Fruit fly (Drosophila melanogaster) whole organism, embryonic: ENCODE data around the gene ND-B17.

ENCODE experiments used
- C15 ChIP-seq: fragments of 200-800 bp; sonication (Bioruptor generic); IDR thresholded peaks from 3 replicates; pipeline ENCODE4 v1.3.6; 2022; ENCODE audit warnings: missing biosample characterization, missing genetic modification characterization
- CG10267 ChIP-seq: fragments of 200-800 bp; sonication (Bioruptor generic); optimal IDR thresholded peaks from 2 replicates; lab custom pipeline; 2018; ENCODE audit warnings: missing biosample characterization, mild to moderate bottlenecking, missing genetic modification characterization, moderate library complexity
- CG10959 ChIP-seq: fragments of 200-800 bp; sonication (Bioruptor generic); IDR thresholded peaks from 2 replicates; pipeline ENCODE4 v1.3.6; 2022; ENCODE audit warnings: missing biosample characterization, missing genetic modification characterization
- CG1233 ChIP-seq: fragments of 200-800 bp; sonication (Bioruptor generic); optimal IDR thresholded peaks from 4 replicates; lab custom pipeline; 2018; ENCODE audit warnings: missing biosample characterization, mild to moderate bottlenecking, missing genetic modification characterization
- CG12769 ChIP-seq: fragments of 200-800 bp; sonication (Bioruptor generic); optimal IDR thresholded peaks from 2 replicates; lab custom pipeline; 2019; ENCODE audit warnings: missing biosample characterization, mild to moderate bottlenecking, missing genetic modification characterization, moderate library complexity
- CG16813 ChIP-seq: fragments of 200-800 bp; sonication (Bioruptor generic); IDR thresholded peaks from 3 replicates; pipeline ENCODE4 v1.3.6; 2022; ENCODE audit warnings: missing biosample characterization, missing genetic modification characterization; ENCODE audit not compliant: partially characterized antibody
- CG18262 ChIP-seq: fragments of 200-800 bp; optimal IDR thresholded peaks from 3 replicates; lab custom pipeline; 2019; ENCODE audit warnings: missing biosample characterization, mild to moderate bottlenecking, missing genetic modification characterization, moderate library complexity
- CG3163 ChIP-seq: fragments of 200-800 bp; sonication (Bioruptor generic); optimal IDR thresholded peaks from 3 replicates; lab custom pipeline; 2016; ENCODE audit warnings: missing biosample characterization, missing genetic modification characterization
- CG34224 ChIP-seq: fragments of 200-800 bp; sonication (Bioruptor generic); IDR thresholded peaks from 3 replicates; pipeline ENCODE4 v1.3.6; 2022; ENCODE audit warnings: missing biosample characterization, missing genetic modification characterization; ENCODE audit not compliant: partially characterized antibody
- CG42726 ChIP-seq: fragments of 200-800 bp; sonication (Bioruptor generic); IDR thresholded peaks from 2 replicates; pipeline ENCODE4 v1.3.6; 2022; ENCODE audit warnings: missing biosample characterization, missing genetic modification characterization; ENCODE audit not compliant: partially characterized antibody
- CG4617 ChIP-seq: fragments of 200-800 bp; sonication (Bioruptor generic); optimal IDR thresholded peaks from 3 replicates; lab custom pipeline; 2016; ENCODE audit warnings: missing biosample characterization, missing genetic modification characterization, borderline replicate concordance
- CG7839 ChIP-seq: fragments of 200-800 bp; sonication (Bioruptor generic); optimal IDR thresholded peaks from 3 replicates; lab custom pipeline; 2018; ENCODE audit warnings: missing biosample characterization, mild to moderate bottlenecking, missing genetic modification characterization, moderate library complexity
- CG9727 ChIP-seq: fragments of 200-800 bp; sonication (Bioruptor generic); optimal IDR thresholded peaks from 3 replicates; lab custom pipeline; 2017; ENCODE audit warnings: missing biosample characterization, mild to moderate bottlenecking, missing genetic modification characterization
- D19A ChIP-seq: fragments of 200-800 bp; optimal IDR thresholded peaks from 3 replicates; lab custom pipeline; 2019; ENCODE audit warnings: missing biosample characterization, mild to moderate bottlenecking, missing genetic modification characterization, moderate library complexity
- Dip2 ChIP-seq: fragments of 200-800 bp; sonication (Bioruptor generic); IDR thresholded peaks from 2 replicates; pipeline ENCODE4 v1.3.6; 2022; ENCODE audit warnings: missing biosample characterization, missing genetic modification characterization
- Dll ChIP-seq: fragments of 200-800 bp; sonication (Bioruptor generic); IDR thresholded peaks from 4 replicates; pipeline ENCODE4 v1.3.6; 2022; ENCODE audit warnings: missing biosample characterization, missing genetic modification characterization; ENCODE audit not compliant: partially characterized antibody
- ERR ChIP-seq: fragments of 200-800 bp; sonication (Bioruptor generic); optimal IDR thresholded peaks from 2 replicates; lab custom pipeline; 2016; ENCODE audit warnings: missing biosample characterization, missing genetic modification characterization
- Ets65A ChIP-seq: fragments of 200-800 bp; sonication (Bioruptor generic); peaks from one replicate; lab custom pipeline; 2016; ENCODE audit warnings: missing biosample characterization, missing genetic modification characterization
- Ets97D ChIP-seq: fragments of 200-800 bp; sonication (Bioruptor generic); optimal IDR thresholded peaks from 3 replicates; lab custom pipeline; 2016; ENCODE audit warnings: missing biosample characterization, missing genetic modification characterization
- HLH4C ChIP-seq: fragments of 200-800 bp; sonication (Bioruptor generic); IDR thresholded peaks from 3 replicates; pipeline ENCODE4 v1.3.6; 2022; ENCODE audit warnings: missing biosample characterization, missing genetic modification characterization; ENCODE audit not compliant: partially characterized antibody
- Myb ChIP-seq: fragments of 200-800 bp; sonication (Bioruptor generic); optimal IDR thresholded peaks from 2 replicates; lab custom pipeline; 2016; ENCODE audit warnings: missing biosample characterization, missing genetic modification characterization
- NC2α ChIP-seq: fragments of 200-800 bp; sonication (Bioruptor generic); optimal IDR thresholded peaks from 2 replicates; lab custom pipeline; 2016; ENCODE audit warnings: missing biosample characterization, missing genetic modification characterization
- NK7.1 ChIP-seq: fragments of 200-800 bp; sonication (Bioruptor generic); optimal IDR thresholded peaks from 3 replicates; lab custom pipeline; 2016; ENCODE audit warnings: missing biosample characterization, missing genetic modification characterization
- Nf-YB ChIP-seq: fragments of 200-800 bp; sonication (Bioruptor generic); optimal IDR thresholded peaks from 3 replicates; lab custom pipeline; 2019; ENCODE audit warnings: missing biosample characterization, mild to moderate bottlenecking, missing genetic modification characterization, moderate library complexity
- Opbp ChIP-seq: fragments of 200-800 bp; sonication (Bioruptor generic); IDR thresholded peaks from 3 replicates; pipeline ENCODE4 v1.3.6; 2022; ENCODE audit warnings: missing biosample characterization, missing genetic modification characterization; ENCODE audit not compliant: partially characterized antibody
- Ravus ChIP-seq: fragments of 200-800 bp; sonication (Bioruptor generic); IDR thresholded peaks from 2 replicates; pipeline ENCODE4 v1.3.6; 2022; ENCODE audit warnings: missing biosample characterization, missing genetic modification characterization
- YL-1 ChIP-seq: fragments of 200-800 bp; sonication (Bioruptor generic); optimal IDR thresholded peaks from 3 replicates; lab custom pipeline; 2017; ENCODE audit warnings: missing biosample characterization, mild to moderate bottlenecking, missing genetic modification characterization
- bowl ChIP-seq: fragments of 200-800 bp; sonication (Bioruptor generic); IDR thresholded peaks from 2 replicates; pipeline ENCODE4 v1.3.6; 2022; ENCODE audit warnings: missing biosample characterization, missing genetic modification characterization
- cato ChIP-seq: fragments of 200-800 bp; sonication (Bioruptor generic); optimal IDR thresholded peaks from 2 replicates; lab custom pipeline; 2016; ENCODE audit warnings: missing biosample characterization, missing genetic modification characterization, borderline replicate concordance
- crp ChIP-seq, 2 experiments: fragments of 200-800 bp; sonication (Bioruptor generic); optimal IDR thresholded peaks; 2 replicates in 1 of 2; 3 replicates in 1 of 2; lab custom pipeline; 2017; ENCODE audit warnings: missing biosample characterization in 2 of 2, missing genetic modification characterization in 2 of 2, mild to moderate bottlenecking in 1 of 2, moderate library complexity in 1 of 2
- dysf ChIP-seq: fragments of 200-800 bp; sonication (Bioruptor generic); IDR thresholded peaks from 3 replicates; pipeline ENCODE4 v1.3.6; 2022; ENCODE audit warnings: missing biosample characterization, missing genetic modification characterization
- emc ChIP-seq: fragments of 200-800 bp; sonication (Bioruptor generic); optimal IDR thresholded peaks from 2 replicates; lab custom pipeline; 2016; ENCODE audit warnings: missing biosample characterization, missing genetic modification characterization
- gcm2 ChIP-seq: fragments of 200-800 bp; sonication (Bioruptor generic); optimal IDR thresholded peaks from 2 replicates; lab custom pipeline; 2016; ENCODE audit warnings: missing biosample characterization, missing genetic modification characterization
- gro ChIP-seq: fragments of 200-800 bp; sonication (Bioruptor generic); optimal IDR thresholded peaks from 2 replicates; lab custom pipeline; 2016; ENCODE audit warnings: missing biosample characterization, missing genetic modification characterization
- gsb-n ChIP-seq: fragments of 200-800 bp; sonication (Bioruptor generic); optimal IDR thresholded peaks from 3 replicates; lab custom pipeline; 2018; ENCODE audit warnings: missing biosample characterization, mild to moderate bottlenecking, missing genetic modification characterization
- h ChIP-seq: fragments of >200 bp; optimal IDR thresholded peaks from 2 replicates; lab custom pipeline; 2017
- hbn ChIP-seq: fragments of 200-800 bp; sonication (Bioruptor generic); IDR thresholded peaks from 2 replicates; pipeline ENCODE4 v1.3.6; 2022; ENCODE audit warnings: missing biosample characterization, missing genetic modification characterization; ENCODE audit not compliant: partially characterized antibody
- kah ChIP-seq: fragments of 200-800 bp; sonication (Bioruptor generic); optimal IDR thresholded peaks from 2 replicates; lab custom pipeline; 2018; ENCODE audit warnings: missing biosample characterization, mild to moderate bottlenecking, missing genetic modification characterization
- ken ChIP-seq: fragments of 200-800 bp; sonication (Bioruptor generic); IDR thresholded peaks from 3 replicates; pipeline ENCODE4 v1.3.6; 2022; ENCODE audit warnings: missing biosample characterization, missing genetic modification characterization
- lbe ChIP-seq: fragments of 200-800 bp; sonication (Bioruptor generic); optimal IDR thresholded peaks from 2 replicates; lab custom pipeline; 2016; ENCODE audit warnings: missing biosample characterization, mild to moderate bottlenecking, missing genetic modification characterization
- mld ChIP-seq: fragments of 200-800 bp; sonication (Bioruptor generic); IDR thresholded peaks from 3 replicates; pipeline ENCODE4 v1.3.6; 2022; ENCODE audit warnings: missing biosample characterization, missing genetic modification characterization; ENCODE audit not compliant: partially characterized antibody
- nerfin-1 ChIP-seq: fragments of 200-800 bp; sonication (Bioruptor generic); optimal IDR thresholded peaks from 3 replicates; lab custom pipeline; 2019; ENCODE audit warnings: missing biosample characterization, mild to moderate bottlenecking, missing genetic modification characterization, moderate library complexity
- pho ChIP-seq: fragments of 200-800 bp; sonication (Bioruptor generic); optimal IDR thresholded peaks from 2 replicates; lab custom pipeline; 2016; ENCODE audit warnings: missing biosample characterization, missing genetic modification characterization
- phol ChIP-seq: fragments of 200-800 bp; sonication (Bioruptor generic); optimal IDR thresholded peaks from 3 replicates; lab custom pipeline; 2018; ENCODE audit warnings: missing biosample characterization, mild to moderate bottlenecking, missing genetic modification characterization, moderate library complexity
- pum ChIP-seq: fragments of 200-800 bp; sonication (Bioruptor generic); optimal IDR thresholded peaks from 2 replicates; lab custom pipeline; 2016; ENCODE audit warnings: missing biosample characterization, missing genetic modification characterization
- rib ChIP-seq: fragments of 200-800 bp; sonication (Bioruptor generic); IDR thresholded peaks from 2 replicates; pipeline ENCODE4 v1.3.6; 2022; ENCODE audit warnings: missing biosample characterization, missing genetic modification characterization
- scrt ChIP-seq: fragments of 200-800 bp; sonication (Bioruptor generic); optimal IDR thresholded peaks from 2 replicates; lab custom pipeline; 2018; ENCODE audit warnings: missing biosample characterization, mild to moderate bottlenecking, missing genetic modification characterization, moderate library complexity
- sens ChIP-seq: fragments of 200-800 bp; sonication (Bioruptor generic); peaks from one replicate; lab custom pipeline; 2016; ENCODE audit warnings: missing biosample characterization, missing genetic modification characterization
- slp2 ChIP-seq: fragments of 200-800 bp; sonication (Bioruptor generic); optimal IDR thresholded peaks from 2 replicates; lab custom pipeline; 2016; ENCODE audit warnings: missing biosample characterization, missing genetic modification characterization
- sug ChIP-seq: fragments of 200-800 bp; optimal IDR thresholded peaks from 2 replicates; lab custom pipeline; 2019; ENCODE audit warnings: missing biosample characterization, mild to moderate bottlenecking, missing genetic modification characterization, moderate library complexity
- vnd ChIP-seq: fragments of 200-800 bp; sonication (Bioruptor generic); IDR thresholded peaks from 3 replicates; pipeline ENCODE4 v1.3.6; 2022; ENCODE audit warnings: missing biosample characterization, missing genetic modification characterization; ENCODE audit not compliant: partially characterized antibody

ND-B17 gene

dm6 chr2L:15768097-15768496 lies 17.2 kb upstream of the ND-B17 start, which contains the start of gene wek (continued):
- TF ChIP-seq C15 (GFP tag; lab: Robert Waterston, UW) (no peak), NC2α (no peak), rib (GFP tag; lab: Robert Waterston, UW) (no peak), slp2 (GFP tag; lab: Kevin White, UChicago) (no peak), pho (no peak), Ets65A (GFP tag; lab: Kevin White, UChicago) (no peak), CG12769 (no peak), gcm2 (GFP tag; lab: Kevin White, UChicago) (no peak), ken (GFP tag; lab: Robert Waterston, UW) (no peak), CG42726 (GFP tag; lab: Robert Waterston, UW) (no peak), mld (GFP tag; lab: Robert Waterston, UW) (peak; percentile 78), CG1233 (GFP tag; lab: Kevin White, UChicago) (no peak), CG4617 (GFP tag; lab: Kevin White, UChicago) (peak; percentile 41), hbn (GFP tag; lab: Robert Waterston, UW) (peak; percentile 69), Nf-YB (GFP tag; lab: Kevin White, UChicago) (no peak), phol (peak; percentile 50), sug (tag; lab: Kevin White, UChicago) (no peak), dysf (GFP tag; lab: Robert Waterston, UW) (no peak), bowl (GFP tag; lab: Robert Waterston, UW) (no peak), HLH4C (GFP tag; lab: Robert Waterston, UW) (peak; percentile 84), CG16813 (GFP tag; lab: Robert Waterston, UW) (peak; percentile 65), Ets97D (no peak), CG10959 (GFP tag; lab: Robert Waterston, UW) (no peak), CG7839 (no peak), vnd (peak; percentile 60; the same call in 2 of the 3 replicates), CG3163 (GFP tag; lab: Kevin White, UChicago) (no peak), CG34224 (GFP tag; lab: Robert Waterston, UW) (peak; percentile 88), Myb (peak; percentile 26), crp (GFP tag; optimal IDR thresholded peaks at IDR 0.05; lab: Kevin White, UChicago) (peak; percentile 4 to 82), Dip2 (GFP tag; lab: Robert Waterston, UW) (no peak), emc (GFP tag; lab: Kevin White, UChicago) (no peak), NK7.1 (GFP tag; lab: Kevin White, UChicago) (no peak), sens (no peak), CG18262 (tag; lab: Kevin White, UChicago) (no peak), kah (GFP tag; lab: Kevin White, UChicago) (peak; percentile 95), CG10267 (tag; lab: Kevin White, UChicago) (peak; percentile 49), scrt (peak; percentile 89), cato (GFP tag; lab: Kevin White, UChicago) (no peak), ERR (no peak), gro (no peak), CG9727 (GFP tag; lab: Kevin White, UChicago) (no peak), D19A (tag; lab: Kevin White, UChicago) (no peak), pum (GFP tag; lab: Kevin White, UChicago) (no peak), Ravus (GFP tag; lab: Robert Waterston, UW) (no peak), nerfin-1 (tag; lab: Kevin White, UChicago) (peak; percentile 73), YL-1 (peak; percentile 20), h (lab: Kevin White, UChicago) (no peak), Dll (GFP tag; lab: Robert Waterston, UW) (peak; percentile 83), lbe (GFP tag; lab: Kevin White, UChicago) (no peak), Opbp (GFP tag; lab: Robert Waterston, UW) (peak; percentile 70; the same call in 2 of the 3 replicates), gsb-n (tag; lab: Kevin White, UChicago) (no peak)
